Fruit fly (Drosophila melanogaster) whole organism, prepupa: ENCODE results near the gene Bap60.

ENCODE experiments used
- CG6854 ChIP-seq: fragments of 200-800 bp; sonication (Bioruptor generic); optimal IDR thresholded peaks from 2 replicates; lab custom pipeline; 2017; ENCODE audit warnings: missing biosample characterization, mild to moderate bottlenecking, missing genetic modification characterization
- Eip93F ChIP-seq: fragments of 200-800 bp; sonication (Bioruptor generic); optimal IDR thresholded peaks from 2 replicates; lab custom pipeline; 2016; ENCODE audit warnings: missing biosample characterization, mild to moderate bottlenecking, missing genetic modification characterization
- Gug ChIP-seq: fragments of 200-800 bp; sonication (Bioruptor generic); IDR thresholded peaks from 2 replicates; pipeline ENCODE4 v1.3.6; 2022; ENCODE audit warnings: missing biosample characterization, missing genetic modification characterization
- Hr39 ChIP-seq: fragments of 200-800 bp; sonication (Bioruptor generic); optimal IDR thresholded peaks from 2 replicates; lab custom pipeline; 2016; ENCODE audit warnings: missing biosample characterization, missing genetic modification characterization
- Sox15 ChIP-seq: fragments of 200-800 bp; sonication (Bioruptor generic); optimal IDR thresholded peaks from 3 replicates; lab custom pipeline; 2016; ENCODE audit warnings: missing biosample characterization, missing genetic modification characterization
- pdm3 ChIP-seq: fragments of 200-800 bp; sonication (Bioruptor generic); optimal IDR thresholded peaks from 3 replicates; lab custom pipeline; 2016; ENCODE audit warnings: missing biosample characterization, missing genetic modification characterization

DNA sequence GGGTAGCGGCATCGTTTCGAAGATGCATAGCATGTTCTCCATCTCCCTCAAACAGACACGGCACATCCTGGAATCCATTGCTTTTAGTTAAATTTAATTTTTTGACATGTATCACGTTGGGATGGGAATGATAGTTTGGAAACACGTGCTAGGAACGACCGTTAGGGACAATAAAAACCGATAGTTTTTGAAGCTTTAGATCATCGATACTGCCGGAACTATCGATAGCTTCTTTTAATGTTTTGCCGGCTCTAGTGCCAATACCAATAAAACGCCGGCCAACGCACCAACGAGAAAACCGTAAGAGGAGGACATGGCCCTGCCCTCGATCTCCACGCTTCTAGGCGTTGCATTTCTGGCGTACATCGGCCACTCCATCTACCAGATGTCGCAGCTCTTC, 4.5 kb downstream of the Bap60 start, which contains the start of the genes CG4318 and CG4332:
- TF ChIP-seq CG6854 (GFP tag; lab: Kevin White, UChicago) (no peak), Eip93F (GFP tag; lab: Kevin White, UChicago) (no peak), Sox15 (GFP tag; lab: Kevin White, UChicago) (no peak), pdm3 (GFP tag; lab: Kevin White, UChicago) (no peak), Hr39 (GFP tag; lab: Kevin White, UChicago) (no peak), Gug (no peak)
